Fruit fly (Drosophila melanogaster) whole organism, embryonic: ENCODE data around the gene ZnT77C.

Source experiments
- Bdp1 ChIP-seq: fragments of 200-800 bp; sonication (Bioruptor generic); optimal IDR thresholded peaks from 3 replicates; lab custom pipeline; 2016; ENCODE audit warnings: missing biosample characterization, missing genetic modification characterization
- CG1024 ChIP-seq: fragments of 200-800 bp; sonication (Bioruptor generic); IDR thresholded peaks from 2 replicates; pipeline ENCODE4 v1.3.6; 2022; ENCODE audit warnings: missing biosample characterization, missing genetic modification characterization
- CG16779 ChIP-seq: fragments of 200-800 bp; sonication (Bioruptor generic); IDR thresholded peaks from 2 replicates; pipeline ENCODE4 v1.3.6; 2022; ENCODE audit warnings: missing biosample characterization, missing genetic modification characterization
- CG17359 ChIP-seq: fragments of 200-800 bp; sonication (Bioruptor generic); optimal IDR thresholded peaks from 3 replicates; lab custom pipeline; 2018; ENCODE audit warnings: missing biosample characterization, mild to moderate bottlenecking, missing genetic modification characterization, moderate library complexity
- CG18619 ChIP-seq: fragments of 200-800 bp; sonication (Bioruptor generic); optimal IDR thresholded peaks from 3 replicates; lab custom pipeline; 2017; ENCODE audit warnings: missing biosample characterization, mild to moderate bottlenecking, missing genetic modification characterization
- CG2116 ChIP-seq: fragments of 200-800 bp; sonication (Bioruptor generic); optimal IDR thresholded peaks from 3 replicates; lab custom pipeline; 2018; ENCODE audit warnings: missing biosample characterization, mild to moderate bottlenecking, missing genetic modification characterization
- CG2712 ChIP-seq: fragments of 200-800 bp; optimal IDR thresholded peaks from 3 replicates; lab custom pipeline; 2019; ENCODE audit warnings: missing biosample characterization, mild to moderate bottlenecking, missing genetic modification characterization, moderate library complexity
- CG2875 ChIP-seq: fragments of 200-800 bp; sonication (Bioruptor generic); optimal IDR thresholded peaks from 2 replicates; lab custom pipeline; 2017; ENCODE audit warnings: missing biosample characterization, mild to moderate bottlenecking, missing genetic modification characterization, missing genetic modification reagents
- CG3163 ChIP-seq: fragments of 200-800 bp; sonication (Bioruptor generic); optimal IDR thresholded peaks from 3 replicates; lab custom pipeline; 2016; ENCODE audit warnings: missing biosample characterization, missing genetic modification characterization
- CG4282 ChIP-seq: fragments of 200-800 bp; sonication (Bioruptor generic); optimal IDR thresholded peaks from 2 replicates; lab custom pipeline; 2016; ENCODE audit warnings: missing biosample characterization, missing genetic modification characterization
- CG4404 ChIP-seq: fragments of 200-800 bp; sonication (Bioruptor generic); IDR thresholded peaks from 2 replicates; pipeline ENCODE4 v1.3.6; 2022; ENCODE audit warnings: missing biosample characterization, missing genetic modification characterization
- CG4854 ChIP-seq: fragments of 200-800 bp; sonication (Bioruptor generic); optimal IDR thresholded peaks from 2 replicates; lab custom pipeline; 2016; ENCODE audit warnings: missing biosample characterization, missing genetic modification characterization, inconsistent platforms
- CG8478 ChIP-seq: fragments of >200 bp; optimal IDR thresholded peaks from 2 replicates; lab custom pipeline; 2018
- D ChIP-seq, 2 experiments: fragments of 200-800 bp in 1 of 2; fragments of >200 bp in 1 of 2; sonication (Bioruptor generic) in 1 of 2; optimal IDR thresholded peaks; 2 replicates in 1 of 2; 3 replicates in 1 of 2; lab custom pipeline; 2017; ENCODE audit warnings: mild to moderate bottlenecking in 1 of 2, missing biosample characterization in 1 of 2, missing genetic modification characterization in 1 of 2, missing genetic modification reagents in 1 of 2
- ERR ChIP-seq: fragments of 200-800 bp; sonication (Bioruptor generic); optimal IDR thresholded peaks from 2 replicates; lab custom pipeline; 2016; ENCODE audit warnings: missing biosample characterization, missing genetic modification characterization
- Elba2 ChIP-seq: fragments of 200-800 bp; sonication (Bioruptor generic); optimal IDR thresholded peaks from 3 replicates; lab custom pipeline; 2016; ENCODE audit warnings: missing biosample characterization, missing genetic modification characterization
- Fer1 ChIP-seq: fragments of 200-800 bp; sonication (Bioruptor generic); optimal IDR thresholded peaks from 2 replicates; lab custom pipeline; 2017; ENCODE audit warnings: missing biosample characterization, mild to moderate bottlenecking, missing genetic modification characterization
- Hmx ChIP-seq: fragments of 200-800 bp; sonication (Bioruptor generic); optimal IDR thresholded peaks from 2 replicates; lab custom pipeline; 2016; ENCODE audit warnings: missing biosample characterization, missing genetic modification characterization
- Hr39 ChIP-seq: fragments of >200 bp; optimal IDR thresholded peaks from 2 replicates; lab custom pipeline; 2017
- Hr78 ChIP-seq, 2 experiments: fragments of 200-800 bp in 1 of 2; fragments of >200 bp in 1 of 2; sonication (Bioruptor generic) in 1 of 2; optimal IDR thresholded peaks; 2 replicates each; lab custom pipeline; 2017 to 2019; ENCODE audit warnings: missing biosample characterization in 2 of 2, missing genetic modification characterization in 2 of 2, mild to moderate bottlenecking in 1 of 2, moderate library complexity in 1 of 2
- Lhr ChIP-seq: fragments of 200-800 bp; sonication (Bioruptor generic); optimal IDR thresholded peaks from 3 replicates; lab custom pipeline; 2017; ENCODE audit warnings: mild to moderate bottlenecking, missing biosample characterization, missing genetic modification reagents, missing genetic modification characterization
- Lim3 ChIP-seq: fragments of 200-800 bp; sonication (Bioruptor generic); IDR thresholded peaks from 2 replicates; pipeline ENCODE4 v1.3.6; 2022; ENCODE audit warnings: missing biosample characterization, missing genetic modification characterization
- NC2β ChIP-seq: fragments of 200-800 bp; sonication (Bioruptor generic); optimal IDR thresholded peaks from 2 replicates; lab custom pipeline; 2016; ENCODE audit warnings: missing biosample characterization, missing genetic modification characterization
- Optix ChIP-seq: fragments of 200-800 bp; sonication (Bioruptor generic); IDR thresholded peaks from 3 replicates; pipeline ENCODE4 v1.3.6; 2022; ENCODE audit warnings: missing biosample characterization, missing genetic modification characterization
- Spps ChIP-seq: fragments of 200-800 bp; sonication (Bioruptor generic); optimal IDR thresholded peaks from 2 replicates; lab custom pipeline; 2018; ENCODE audit warnings: missing biosample characterization, mild to moderate bottlenecking, missing genetic modification characterization
- Tbp ChIP-seq: fragments of >200 bp; optimal IDR thresholded peaks from 2 replicates; lab custom pipeline; 2018; ENCODE audit warnings: missing biosample characterization, missing genetic modification characterization
- YL-1 ChIP-seq: fragments of 200-800 bp; sonication (Bioruptor generic); optimal IDR thresholded peaks from 3 replicates; lab custom pipeline; 2017; ENCODE audit warnings: missing biosample characterization, mild to moderate bottlenecking, missing genetic modification characterization
- abd-A ChIP-seq: fragments of 200-800 bp; sonication (Bioruptor generic); optimal IDR thresholded peaks from 3 replicates; lab custom pipeline; 2019; ENCODE audit warnings: missing biosample characterization, mild to moderate bottlenecking, missing genetic modification characterization, moderate library complexity
- ash1 ChIP-seq: fragments of 200-800 bp; sonication (Bioruptor generic); optimal IDR thresholded peaks from 2 replicates; lab custom pipeline; 2018; ENCODE audit warnings: missing biosample characterization, mild to moderate bottlenecking, missing genetic modification characterization
- cg ChIP-seq: fragments of 200-800 bp; sonication (Bioruptor generic); optimal IDR thresholded peaks from 3 replicates; lab custom pipeline; 2019; ENCODE audit warnings: missing biosample characterization, mild to moderate bottlenecking, missing genetic modification characterization, moderate library complexity
- chm ChIP-seq: fragments of 200-800 bp; sonication (Bioruptor generic); IDR thresholded peaks from 2 replicates; pipeline ENCODE4 v1.3.6; 2022; ENCODE audit warnings: missing biosample characterization, missing genetic modification characterization
- ci ChIP-seq: fragments of 200-800 bp; sonication (Bioruptor generic); IDR thresholded peaks from 3 replicates; pipeline ENCODE4 v1.3.6; 2022; ENCODE audit warnings: missing biosample characterization, missing genetic modification characterization
- crc ChIP-seq: fragments of 200-800 bp; sonication (Bioruptor generic); optimal IDR thresholded peaks from 2 replicates; lab custom pipeline; 2016; ENCODE audit warnings: missing biosample characterization, missing genetic modification characterization
- dm ChIP-seq: fragments of 200-800 bp; sonication (Bioruptor generic); optimal IDR thresholded peaks from 3 replicates; lab custom pipeline; 2016; ENCODE audit warnings: missing biosample characterization, missing genetic modification characterization
- en ChIP-seq: fragments of 200-800 bp; sonication (Bioruptor generic); optimal IDR thresholded peaks from 2 replicates; lab custom pipeline; 2016; ENCODE audit warnings: missing biosample characterization, missing genetic modification characterization
- grau ChIP-seq: fragments of 200-800 bp; optimal IDR thresholded peaks from 3 replicates; lab custom pipeline; 2019; ENCODE audit warnings: missing biosample characterization, mild to moderate bottlenecking, missing genetic modification characterization, moderate library complexity
- gsb-n ChIP-seq: fragments of 200-800 bp; sonication (Bioruptor generic); optimal IDR thresholded peaks from 3 replicates; lab custom pipeline; 2018; ENCODE audit warnings: missing biosample characterization, mild to moderate bottlenecking, missing genetic modification characterization
- klu ChIP-seq: fragments of 200-800 bp; sonication (Bioruptor generic); IDR thresholded peaks from 2 replicates; pipeline ENCODE4 v1.3.6; 2022; ENCODE audit warnings: missing biosample characterization, missing genetic modification characterization
- lab ChIP-seq: fragments of 200-800 bp; sonication (Bioruptor generic); optimal IDR thresholded peaks from 3 replicates; lab custom pipeline; 2017; ENCODE audit warnings: missing biosample characterization, missing genetic modification characterization, mild to moderate bottlenecking, moderate library complexity, missing genetic modification reagents
- pnt ChIP-seq: fragments of 200-800 bp; sonication (Bioruptor generic); optimal IDR thresholded peaks from 3 replicates; lab custom pipeline; 2016; ENCODE audit warnings: missing biosample characterization, missing genetic modification characterization
- prd ChIP-seq, 3 experiments: fragments of >200 bp in 2 of 3; fragments of 200-800 bp in 1 of 3; sonication (Bioruptor generic) in 1 of 3; optimal IDR thresholded peaks in 2 of 3; IDR thresholded peaks in 1 of 3; 2 replicates in 2 of 3; 3 replicates in 1 of 3; pipeline versions ENCODE4 v1.3.6 to Lab custom; 2017 to 2022; ENCODE audit warnings: missing biosample characterization in 1 of 3, missing genetic modification characterization in 1 of 3
- pros ChIP-seq: fragments of 200-800 bp; sonication (Bioruptor generic); optimal IDR thresholded peaks from 3 replicates; lab custom pipeline; 2019; ENCODE audit warnings: missing biosample characterization, mild to moderate bottlenecking, missing genetic modification characterization, moderate library complexity
- ro ChIP-seq: fragments of 200-800 bp; sonication (Bioruptor generic); IDR thresholded peaks from 2 replicates; pipeline ENCODE4 v1.3.6; 2022; ENCODE audit warnings: missing biosample characterization, missing genetic modification characterization
- salm ChIP-seq: fragments of 200-800 bp; sonication (Bioruptor generic); optimal IDR thresholded peaks from 2 replicates; lab custom pipeline; 2018; ENCODE audit warnings: missing biosample characterization, mild to moderate bottlenecking, missing genetic modification characterization
- stc ChIP-seq: fragments of 200-800 bp; sonication (Bioruptor generic); IDR thresholded peaks from 2 replicates; pipeline ENCODE4 v1.3.6; 2022; ENCODE audit warnings: missing biosample characterization, missing genetic modification characterization
- sug ChIP-seq: fragments of 200-800 bp; optimal IDR thresholded peaks from 2 replicates; lab custom pipeline; 2019; ENCODE audit warnings: missing biosample characterization, mild to moderate bottlenecking, missing genetic modification characterization, moderate library complexity
- ttk ChIP-seq: fragments of 200-800 bp; sonication (Bioruptor generic); IDR thresholded peaks from 2 replicates; pipeline ENCODE4 v2.1.2; 2022; ENCODE audit warnings: missing biosample characterization, missing genetic modification characterization
- tup ChIP-seq: fragments of 200-800 bp; sonication (Bioruptor generic); optimal IDR thresholded peaks from 2 replicates; lab custom pipeline; 2016; ENCODE audit warnings: missing biosample characterization, mild to moderate bottlenecking, missing genetic modification characterization, moderate library complexity
- vnd ChIP-seq: fragments of 200-800 bp; sonication (Bioruptor generic); IDR thresholded peaks from 3 replicates; pipeline ENCODE4 v1.3.6; 2022; ENCODE audit warnings: missing biosample characterization, missing genetic modification characterization; ENCODE audit not compliant: partially characterized antibody

ZnT77C gene

DNA sequence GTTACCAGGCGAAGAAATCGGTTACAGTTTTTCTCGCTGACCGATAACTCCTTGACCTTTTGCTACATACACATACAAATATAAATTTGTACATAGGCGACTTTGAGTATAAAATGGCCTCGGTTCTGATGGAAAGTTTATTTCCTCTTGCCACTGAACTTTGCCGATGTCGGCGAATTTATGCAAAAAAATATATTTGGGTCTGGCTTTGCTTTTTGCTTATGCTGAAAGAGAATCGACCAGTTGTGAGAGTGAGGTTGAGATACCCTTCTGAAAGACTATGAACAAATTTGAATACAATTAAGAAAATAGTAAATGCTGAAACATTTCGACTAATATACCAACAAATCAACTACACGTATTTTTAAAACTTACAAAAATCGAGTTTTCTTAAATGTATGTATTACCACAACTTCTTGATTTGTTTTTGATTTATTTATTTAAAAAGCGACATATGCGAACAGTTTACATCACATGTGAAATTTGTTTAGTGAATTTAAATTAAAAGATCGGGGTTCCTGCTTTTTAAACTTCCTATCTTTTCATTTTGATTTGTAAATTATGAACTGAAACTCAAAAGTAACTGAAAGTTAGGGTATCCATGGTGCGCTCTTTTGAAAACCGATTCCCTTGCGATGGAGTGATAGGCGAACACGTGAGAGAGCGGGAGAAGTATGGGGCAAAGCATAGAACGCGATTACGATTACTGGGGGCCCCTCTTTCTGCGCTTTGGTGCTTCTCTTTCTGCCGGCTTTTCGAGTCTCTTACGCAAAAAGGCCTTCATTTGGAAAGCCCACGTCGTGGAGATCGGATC lies 14.6 kb upstream of the ZnT77C start (continued):
- no peak for TF ChIP-seq NC2β (GFP tag; lab: Kevin White, UChicago)
- TF ChIP-seq gsb-n (tag; lab: Kevin White, UChicago) = peak; percentile 40
- peak; percentile 85 for TF ChIP-seq lab
- TF ChIP-seq ttk (GFP tag; lab: Robert Waterston, UW) = peak; percentile 13; the same call in 1 of the 2 replicates
- TF ChIP-seq cg = no peak
- TF ChIP-seq prd (optimal IDR thresholded peaks at IDR 0.05; lab: Kevin White, UChicago) = no peak
- TF ChIP-seq prd (GFP tag; IDR thresholded peaks at IDR 0.05; lab: Robert Waterston, UW) = peak; percentile 41; the same call in 2 of the 3 replicates
- peak; percentile 28 for TF ChIP-seq Lhr (GFP tag; lab: Kevin White, UChicago)
- TF ChIP-seq CG1024 (GFP tag; lab: Robert Waterston, UW) = no peak
- peak; percentile 81 for TF ChIP-seq CG18619 (GFP tag; lab: Kevin White, UChicago)
- peak; percentile 64 for TF ChIP-seq Bdp1 (GFP tag; lab: Kevin White, UChicago)
- TF ChIP-seq CG8478 = no peak
- TF ChIP-seq Spps (tag; lab: Kevin White, UChicago) = peak; percentile 56
- no peak for TF ChIP-seq vnd (GFP tag; lab: Robert Waterston, UW)
- TF ChIP-seq salm (tag; lab: Kevin White, UChicago) = peak; percentile 43
- TF ChIP-seq dm (GFP tag; lab: Kevin White, UChicago) = peak; percentile 14
- TF ChIP-seq sug (tag; lab: Kevin White, UChicago) = peak; percentile 81
- TF ChIP-seq Hr39 (lab: Kevin White, UChicago) = no peak
- TF ChIP-seq CG2712 (tag; lab: Kevin White, UChicago) = peak; percentile 85
- peak; percentile 48 for TF ChIP-seq pnt (GFP tag; lab: Kevin White, UChicago)
- TF ChIP-seq klu (GFP tag; lab: Robert Waterston, UW) = no peak; the same call in 1 of the 2 replicates
- peak; percentile 52 for TF ChIP-seq ERR (GFP tag; lab: Kevin White, UChicago)
- peak; percentile 10 for TF ChIP-seq CG4282 (GFP tag; lab: Kevin White, UChicago)
- peak; percentile 33 for TF ChIP-seq CG2116 (GFP tag; lab: Kevin White, UChicago)
- no peak for TF ChIP-seq pros (GFP tag; lab: Kevin White, UChicago)
- no peak for TF ChIP-seq ro (GFP tag; lab: Robert Waterston, UW)
- no peak for TF ChIP-seq CG4404 (GFP tag; lab: Robert Waterston, UW)
- peak in 1 of 2 experiments; percentile 75 for TF ChIP-seq Hr78 (GFP tag; optimal IDR thresholded peaks at IDR 0.05; lab: Kevin White, UChicago)
- TF ChIP-seq tup (GFP tag; lab: Kevin White, UChicago) = no peak
- no peak for TF ChIP-seq Tbp
- peak; percentile 40 for TF ChIP-seq YL-1 (GFP tag; lab: Kevin White, UChicago)
- TF ChIP-seq D (optimal IDR thresholded peaks at IDR 0.05; lab: Kevin White, UChicago) = no peak
- peak; percentile 70 for TF ChIP-seq D (GFP tag; optimal IDR thresholded peaks at IDR 0.05; lab: Kevin White, UChicago)
- TF ChIP-seq ash1 (GFP tag; lab: Kevin White, UChicago) = no peak
- peak; percentile 78 for TF ChIP-seq Hmx
- no peak for TF ChIP-seq ci (GFP tag; lab: Robert Waterston, UW)
- TF ChIP-seq stc (GFP tag; lab: Robert Waterston, UW) = no peak
- peak; percentile 88 for TF ChIP-seq grau (tag; lab: Kevin White, UChicago)
- TF ChIP-seq abd-A (tag; lab: Kevin White, UChicago) = no peak
- TF ChIP-seq chm (GFP tag; lab: Robert Waterston, UW) = no peak
- TF ChIP-seq CG2875 = peak; percentile 75
- TF ChIP-seq Lim3 = no peak
- peak; percentile 47 for TF ChIP-seq en
- TF ChIP-seq CG17359 (tag; lab: Kevin White, UChicago) = peak; percentile 70
- TF ChIP-seq crc = peak; percentile 47
- TF ChIP-seq Optix (GFP tag; lab: Robert Waterston, UW) = no peak
- TF ChIP-seq CG16779 (GFP tag; lab: Robert Waterston, UW) = no peak
- no peak for TF ChIP-seq Elba2 (GFP tag; lab: Kevin White, UChicago)
- TF ChIP-seq CG4854 = peak; percentile 47
- peak; percentile 84 for TF ChIP-seq CG3163
- TF ChIP-seq Fer1 = peak; percentile 84
